Worm (Caenorhabditis elegans): Measurements from ENCODE around the gene ugt-62.
A peak's percentile ranks its signal among the peaks of the same experiment; 100 is the strongest.

Gene ugt-62

DNA sequence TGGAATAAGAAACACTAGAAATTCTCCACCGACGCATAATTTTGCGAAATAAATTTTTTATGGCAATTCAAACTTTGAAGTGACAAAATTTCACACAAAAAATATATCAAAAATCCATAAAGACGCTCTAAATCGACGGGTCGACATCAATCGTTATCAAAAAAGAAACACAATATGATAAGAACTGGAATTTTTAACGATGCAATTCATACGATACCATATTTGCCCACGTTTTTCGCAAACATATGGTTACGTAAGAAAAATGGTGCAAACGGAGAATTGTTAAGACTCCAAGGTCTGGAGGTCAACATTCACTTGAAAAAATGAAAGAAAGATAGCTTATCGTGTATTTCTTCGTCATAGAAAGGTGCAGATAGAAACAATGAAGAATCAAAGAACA lies 34.3 kb downstream of the ugt-62 start:
- TF ChIP-seq fkh-6 (tag; optimal IDR thresholded peaks at IDR 0.05) (no peak), elt-2 (tag; optimal IDR thresholded peaks at IDR 0.05) (peak; percentile 89)

DNA sequence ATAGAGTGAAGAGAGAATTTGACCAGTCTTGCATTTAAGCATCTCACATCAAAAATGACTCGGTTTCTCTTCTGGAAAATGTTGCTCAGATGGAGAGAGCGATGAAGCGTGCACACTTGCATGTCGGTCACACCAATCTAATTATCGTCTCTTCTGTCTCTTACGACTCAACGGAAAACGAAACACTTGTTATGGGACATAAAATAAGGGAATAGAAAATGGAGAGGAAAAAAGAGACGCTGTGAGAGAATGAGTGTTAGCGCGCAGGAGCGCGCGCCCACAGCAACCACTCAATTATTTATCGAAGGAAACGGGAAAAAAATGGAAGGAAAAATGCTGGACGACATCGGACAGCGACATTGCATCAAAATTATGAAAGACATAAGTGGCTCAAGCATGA lies 34.7 kb downstream of the ugt-62 start:
- TF ChIP-seq hlh-8 (tag; optimal IDR thresholded peaks at IDR 0.05) (no peak), ceh-31 (tag; optimal IDR thresholded peaks at IDR 0.05) (peak; percentile 69), ceh-19 (GFP tag; optimal IDR thresholded peaks at IDR 0.05) (no peak), ceh-14 (tag; optimal IDR thresholded peaks at IDR 0.05) (peak; percentile 54), ttx-3 (tag; optimal IDR thresholded peaks at IDR 0.05) (no peak), ahr-1 (tag; optimal IDR thresholded peaks at IDR 0.05) (no peak), ama-1 (optimal IDR thresholded peaks at IDR 0.05) (no peak), Y22D7AL.16 (tag; optimal IDR thresholded peaks at IDR 0.05) (no peak), ceh-45 (GFP tag; IDR thresholded peaks at IDR 0.05) (no peak), ceh-2 (tag; optimal IDR thresholded peaks at IDR 0.05) (no peak), rnt-1 (tag; optimal IDR thresholded peaks at IDR 0.05) (no peak), syd-9 (tag; optimal IDR thresholded peaks at IDR 0.05) (no peak), unc-3 (GFP tag; conservative IDR thresholded peaks at IDR 0.05) (no peak), unc-3 (tag; optimal IDR thresholded peaks at IDR 0.05) (no peak), ceh-22 (tag; optimal IDR thresholded peaks at IDR 0.05) (no peak), nfya-1 (tag; optimal IDR thresholded peaks at IDR 0.05) (no peak), dve-1 (tag; optimal IDR thresholded peaks at IDR 0.05) (no peak), hlh-15 (tag; optimal IDR thresholded peaks at IDR 0.05) (no peak), sox-4 (tag; optimal IDR thresholded peaks at IDR 0.05) (no peak), fkh-6 (tag; optimal IDR thresholded peaks at IDR 0.05) (no peak), eyg-1 (tag; optimal IDR thresholded peaks at IDR 0.05) (no peak), K09A11.1 (tag; optimal IDR thresholded peaks at IDR 0.05; ENCODE audit: insufficient read depth) (no peak), pros-1 (tag; optimal IDR thresholded peaks at IDR 0.05) (peak; percentile 28), nhr-11 (tag; optimal IDR thresholded peaks at IDR 0.05) (no peak), sdc-2 (tag; optimal IDR thresholded peaks at IDR 0.05) (no peak), lim-6 (tag; optimal IDR thresholded peaks at IDR 0.05) (peak; percentile 4), npax-4 (tag; optimal IDR thresholded peaks at IDR 0.05) (no peak), pag-3 (tag; optimal IDR thresholded peaks at IDR 0.05; ENCODE audit: borderline replicate concordance) (no peak), K02D7.2 (tag; optimal IDR thresholded peaks at IDR 0.05) (peak; percentile 12), unc-42 (tag; optimal IDR thresholded peaks at IDR 0.05) (peak; percentile 96), elt-2 (tag; optimal IDR thresholded peaks at IDR 0.05) (no peak), elt-4 (tag; optimal IDR thresholded peaks at IDR 0.05) (no peak), ztf-16 (tag; optimal IDR thresholded peaks at IDR 0.05) (no peak), tbx-2 (tag; optimal IDR thresholded peaks at IDR 0.05) (no peak), gmeb-2 (tag; optimal IDR thresholded peaks at IDR 0.05) (no peak), C38D4.7 (GFP tag; optimal IDR thresholded peaks at IDR 0.05) (no peak), dmd-4 (tag; optimal IDR thresholded peaks at IDR 0.05; ENCODE audit: borderline replicate concordance) (no peak), pha-2 (tag; optimal IDR thresholded peaks at IDR 0.05) (no peak), ceh-48 (tag; optimal IDR thresholded peaks at IDR 0.05) (no peak), fkh-10 (GFP tag; optimal IDR thresholded peaks at IDR 0.05) (no peak), sox-2 (GFP tag; IDR thresholded peaks at IDR 0.05) (no peak), nhr-232 (tag; optimal IDR thresholded peaks at IDR 0.05) (no peak), ceh-9 (tag; optimal IDR thresholded peaks at IDR 0.05) (no peak), ref-2 (tag; optimal IDR thresholded peaks at IDR 0.05) (no peak), unc-55 (GFP tag; optimal IDR thresholded peaks at IDR 0.05) (no peak), hlh-13 (GFP tag; optimal IDR thresholded peaks at IDR 0.05) (no peak)

Data from whole organism, late embryonic.